Worm (Caenorhabditis elegans) whole organism, early embryonic: ENCODE results near the gene C30A5.10.

Experiments
- B0310.2 ChIP-seq: sonication (generic microtip); optimal IDR thresholded peaks from 2 replicates; lab custom pipeline; 2016; ENCODE audit warnings: mild to moderate bottlenecking, missing genetic modification characterization, missing compliant biosample characterization
- F13C5.2 ChIP-seq: sonication (generic microtip); optimal IDR thresholded peaks from 2 replicates; lab custom pipeline; 2017; ENCODE audit warnings: mild to moderate bottlenecking, missing genetic modification characterization, inconsistent platforms, missing compliant biosample characterization
- aly-1 ChIP-seq: sonication (generic microtip); optimal IDR thresholded peaks from 2 replicates; lab custom pipeline; 2016; ENCODE audit warnings: missing genetic modification characterization, missing compliant biosample characterization
- ama-1 ChIP-seq: fragments of 150-350 bp; optimal IDR thresholded peaks from 2 replicates; lab custom pipeline; 2014
- ceh-13 ChIP-seq: fragments of 200-800 bp; sonication (Bioruptor generic); optimal IDR thresholded peaks from 2 replicates; lab custom pipeline; 2018; ENCODE audit warnings: mild to moderate bottlenecking, missing genetic modification characterization, missing compliant biosample characterization
- ceh-36 ChIP-seq: sonication (generic microtip); optimal IDR thresholded peaks from 2 replicates; lab custom pipeline; 2016; ENCODE audit warnings: missing genetic modification characterization, inconsistent platforms, missing compliant biosample characterization
- ets-7 ChIP-seq: sonication (generic microtip); optimal IDR thresholded peaks from 2 replicates; lab custom pipeline; 2016; ENCODE audit warnings: missing genotype, missing genetic modification characterization, missing compliant biosample characterization
- flt-1 ChIP-seq: fragments of 200-800 bp; sonication (Bioruptor generic); IDR thresholded peaks from 2 replicates; pipeline ENCODE4 v1.3.6; 2022; ENCODE audit warnings: missing genetic modification characterization, missing compliant biosample characterization
- hmbx-1 ChIP-seq: sonication (generic microtip); optimal IDR thresholded peaks from 2 replicates; lab custom pipeline; 2016; ENCODE audit warnings: mild to moderate bottlenecking, missing genetic modification characterization, missing compliant biosample characterization
- hmg-4 ChIP-seq: fragments of 200-800 bp; sonication (Bioruptor generic); optimal IDR thresholded peaks from 2 replicates; lab custom pipeline; 2018; ENCODE audit warnings: mild to moderate bottlenecking, missing genetic modification characterization, missing compliant biosample characterization
- hnd-1 ChIP-seq: sonication (generic microtip); optimal IDR thresholded peaks from 2 replicates; lab custom pipeline; 2016; ENCODE audit warnings: missing genetic modification characterization, missing compliant biosample characterization
- pes-1 ChIP-seq: fragments of 200-800 bp; sonication (Bioruptor generic); IDR thresholded peaks from 2 replicates; pipeline ENCODE4 v1.3.6; 2022; ENCODE audit warnings: missing genetic modification reagents, missing genetic modification characterization, missing compliant biosample characterization
- scrt-1 ChIP-seq: fragments of 200-800 bp; sonication (Bioruptor generic); IDR thresholded peaks from 2 replicates; pipeline ENCODE4 v1.3.6; 2022; ENCODE audit warnings: missing genetic modification characterization, missing compliant biosample characterization
- sea-1 ChIP-seq: fragments of 200-800 bp; sonication (Bioruptor generic); conservative IDR thresholded peaks from 2 replicates; pipeline ENCODE4 v1.3.6; 2022; ENCODE audit warnings: missing genetic modification characterization, missing compliant biosample characterization
- tbx-11 ChIP-seq: fragments of 200-800 bp; sonication (Bioruptor generic); IDR thresholded peaks from 2 replicates; pipeline ENCODE4 v1.3.6; 2022; ENCODE audit warnings: missing genetic modification characterization, missing compliant biosample characterization
- tbx-37 ChIP-seq: fragments of 200-800 bp; sonication (Bioruptor generic); conservative IDR thresholded peaks from 2 replicates; pipeline ENCODE4 v1.3.6; 2022; ENCODE audit warnings: missing genetic modification reagents, missing genetic modification characterization, missing compliant biosample characterization
- tra-4 ChIP-seq: sonication (generic microtip); optimal IDR thresholded peaks from 2 replicates; lab custom pipeline; 2017; ENCODE audit warnings: missing genetic modification characterization, missing compliant biosample characterization

C30A5.10 gene

ce11 chrIII:8209775-8210174, at the start of gene C30A5.10:
Gene C30A5.10 (minus strand): TSS chrIII:8209875.
- TF ChIP-seq tra-4 (no peak), tbx-11 (GFP tag; lab: Robert Waterston, UW) (no peak), scrt-1 (GFP tag; lab: Robert Waterston, UW) (no peak), flt-1 (GFP tag; lab: Robert Waterston, UW) (no peak), aly-1 (tag; lab: Kevin White, UChicago) (no peak), hmbx-1 (no peak), ceh-13 (GFP tag; lab: Kevin White, UChicago) (no peak), pes-1 (GFP tag; lab: Robert Waterston, UW) (no peak), tbx-37 (no peak), ets-7 (tag; lab: Kevin White, UChicago) (no peak), hmg-4 (GFP tag; lab: Kevin White, UChicago) (no peak), sea-1 (GFP tag; lab: Robert Waterston, UW) (no peak), ceh-36 (tag; lab: Kevin White, UChicago) (no peak), hnd-1 (tag; lab: Kevin White, UChicago) (no peak), B0310.2 (tag; lab: Kevin White, UChicago) (no peak), ama-1 (lab: Kevin White, UChicago) (no peak), F13C5.2 (no peak)

ce11 chrIII:8258045-8258444, 48.4 kb upstream of the C30A5.10 start, which contains the start of gene ncr-2:
Gene ncr-2 (plus strand): TSS chrIII:8258345.
- TF ChIP-seq ceh-36 (tag; lab: Kevin White, UChicago) (no peak), flt-1 (GFP tag; lab: Robert Waterston, UW) (no peak), tbx-37 (no peak), pes-1 (GFP tag; lab: Robert Waterston, UW) (no peak), hnd-1 (tag; lab: Kevin White, UChicago) (no peak), hmg-4 (GFP tag; lab: Kevin White, UChicago) (no peak), scrt-1 (GFP tag; lab: Robert Waterston, UW) (no peak), ceh-13 (GFP tag; lab: Kevin White, UChicago) (no peak), sea-1 (GFP tag; lab: Robert Waterston, UW) (no peak), B0310.2 (tag; lab: Kevin White, UChicago) (no peak), F13C5.2 (no peak)

ce11 chrIII:8254938-8255337, 45.3 kb upstream of the C30A5.10 start, which contains the start of gene F09G8.5:
Gene F09G8.5 (plus strand): TSS chrIII:8254975.
- TF ChIP-seq sea-1 (GFP tag; lab: Robert Waterston, UW) (no peak), ets-7 (tag; lab: Kevin White, UChicago) (no peak), hnd-1 (tag; lab: Kevin White, UChicago) (no peak), tbx-37 (no peak), tra-4 (no peak), B0310.2 (tag; lab: Kevin White, UChicago) (no peak), aly-1 (tag; lab: Kevin White, UChicago) (no peak), F13C5.2 (no peak), scrt-1 (GFP tag; lab: Robert Waterston, UW) (no peak), flt-1 (GFP tag; lab: Robert Waterston, UW) (no peak), pes-1 (GFP tag; lab: Robert Waterston, UW) (no peak)

- TF ChIP-seq hmg-4 (GFP tag; lab: Kevin White, UChicago) (peak; percentile 54), tra-4 (no peak), F13C5.2 (peak; percentile 51), pes-1 (GFP tag; lab: Robert Waterston, UW) (no peak; the same call in 1 of the 2 replicates)
Observed at ce11 chrIII:8250007-8250683, 40.5 kb upstream of the C30A5.10 start, which contains the start of gene knl-1. Gene knl-1 (plus strand): TSS chrIII:8250632.

- no peak for TF ChIP-seq tbx-11 (GFP tag; lab: Robert Waterston, UW)
- TF ChIP-seq aly-1 (tag; lab: Kevin White, UChicago) = no peak
- TF ChIP-seq tbx-37 = no peak
- no peak for TF ChIP-seq hmbx-1
- no peak for TF ChIP-seq F13C5.2
- TF ChIP-seq ets-7 (tag; lab: Kevin White, UChicago) = no peak
- TF ChIP-seq B0310.2 (tag; lab: Kevin White, UChicago) = no peak
- no peak for TF ChIP-seq ama-1 (lab: Kevin White, UChicago)
- no peak for TF ChIP-seq hnd-1 (tag; lab: Kevin White, UChicago)
- no peak for TF ChIP-seq scrt-1 (GFP tag; lab: Robert Waterston, UW)
- TF ChIP-seq sea-1 (GFP tag; lab: Robert Waterston, UW) = no peak
- TF ChIP-seq flt-1 (GFP tag; lab: Robert Waterston, UW) = no peak
- no peak for TF ChIP-seq tra-4
- no peak for TF ChIP-seq hmg-4 (GFP tag; lab: Kevin White, UChicago)
- TF ChIP-seq pes-1 (GFP tag; lab: Robert Waterston, UW) = no peak
- no peak for TF ChIP-seq ceh-13 (GFP tag; lab: Kevin White, UChicago)
- no peak for TF ChIP-seq ceh-36 (tag; lab: Kevin White, UChicago)
Observed at ce11 chrIII:8249381-8249780, 39.7 kb upstream of the C30A5.10 start, which contains the start of the genes C02F5.10 and C02F5.2. Gene C02F5.10 (minus strand): TSS chrIII:8249481. Gene C02F5.2 (plus strand): TSS chrIII:8249619.

ce11 chrIII:8247051-8247450, 37.4 kb upstream of the C30A5.10 start, which contains the start of gene C02F5.13:
Gene C02F5.13 (plus strand): TSS chrIII:8247351.
- TF ChIP-seq scrt-1 (GFP tag; lab: Robert Waterston, UW) = no peak

ce11 chrIII:8245591-8245990, 35.9 kb upstream of the C30A5.10 start, which contains the start of gene C02F5.3:
Gene C02F5.3 (plus strand): TSS chrIII:8245891.
- TF ChIP-seq F13C5.2 = no peak
- TF ChIP-seq flt-1 (GFP tag; lab: Robert Waterston, UW) = no peak
- no peak for TF ChIP-seq ceh-13 (GFP tag; lab: Kevin White, UChicago)
- no peak for TF ChIP-seq pes-1 (GFP tag; lab: Robert Waterston, UW)
- TF ChIP-seq aly-1 (tag; lab: Kevin White, UChicago) = no peak
- TF ChIP-seq sea-1 (GFP tag; lab: Robert Waterston, UW) = no peak
- TF ChIP-seq B0310.2 (tag; lab: Kevin White, UChicago) = no peak
- TF ChIP-seq ets-7 (tag; lab: Kevin White, UChicago) = no peak
- no peak for TF ChIP-seq tbx-37
- TF ChIP-seq ama-1 (lab: Kevin White, UChicago) = no peak
- no peak for TF ChIP-seq hnd-1 (tag; lab: Kevin White, UChicago)
- TF ChIP-seq hmg-4 (GFP tag; lab: Kevin White, UChicago) = no peak
- TF ChIP-seq hmbx-1 = no peak
- no peak for TF ChIP-seq ceh-36 (tag; lab: Kevin White, UChicago)
- TF ChIP-seq tra-4 = no peak
- no peak for TF ChIP-seq tbx-11 (GFP tag; lab: Robert Waterston, UW)
